Worm (Caenorhabditis elegans): Measurements from ENCODE around the gene fbxb-49.

fbxb-49 gene

ce11 chrII:1525498-1525897 lies 42.8 kb upstream of the fbxb-49 start, which contains the start of gene Y51H7BR.7:
Gene Y51H7BR.7 (minus strand): TSS chrII:1525598.
- TF ChIP-seq pat-9 (tag; optimal IDR thresholded peaks at IDR 0.05) (no peak), npax-4 (tag; optimal IDR thresholded peaks at IDR 0.05) (no peak), ceh-24 (tag; optimal IDR thresholded peaks at IDR 0.05) (no peak), ceh-6 (GFP tag; optimal IDR thresholded peaks at IDR 0.05) (no peak), ceh-14 (tag; optimal IDR thresholded peaks at IDR 0.05) (no peak), unc-3 (GFP tag; conservative IDR thresholded peaks at IDR 0.05) (no peak), unc-3 (tag; optimal IDR thresholded peaks at IDR 0.05) (no peak), gmeb-2 (tag; optimal IDR thresholded peaks at IDR 0.05) (no peak), hlh-13 (GFP tag; optimal IDR thresholded peaks at IDR 0.05) (no peak), ceh-48 (tag; optimal IDR thresholded peaks at IDR 0.05) (no peak), pha-4 (tag; optimal IDR thresholded peaks at IDR 0.05) (no peak), pag-3 (tag; optimal IDR thresholded peaks at IDR 0.05; ENCODE audit: borderline replicate concordance) (no peak), fkh-6 (tag; optimal IDR thresholded peaks at IDR 0.05) (no peak), lim-6 (tag; optimal IDR thresholded peaks at IDR 0.05) (no peak), odd-2 (tag; optimal IDR thresholded peaks at IDR 0.05) (no peak), ceh-19 (GFP tag; optimal IDR thresholded peaks at IDR 0.05) (no peak), pros-1 (tag; optimal IDR thresholded peaks at IDR 0.05) (no peak), unc-55 (GFP tag; optimal IDR thresholded peaks at IDR 0.05) (no peak)

DNA sequence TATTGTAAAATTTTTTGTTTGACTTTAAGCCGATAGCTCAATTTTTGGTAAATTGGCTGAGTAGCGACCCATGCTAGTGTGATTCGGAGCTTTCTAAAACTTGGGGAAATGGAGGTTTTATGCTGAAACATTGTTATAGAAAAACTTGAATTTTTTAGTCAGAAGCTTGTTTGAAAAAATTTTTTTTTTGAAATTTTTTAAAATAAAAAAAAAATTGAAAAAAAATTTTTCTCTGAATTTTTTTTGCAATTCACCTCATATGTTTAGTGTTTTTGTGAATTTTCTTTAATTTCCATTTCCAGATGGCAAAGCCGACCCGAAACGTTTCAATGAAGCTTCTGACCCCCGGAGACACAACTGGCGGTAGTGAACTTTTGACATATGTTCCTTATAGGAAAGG lies 39.3 kb upstream of the fbxb-49 start, which contains the start of gene Y51H7BR.4:
Gene Y51H7BR.4 (plus strand): TSS at position 301 of the 400 bp plus-strand sequence.
- no peak for TF ChIP-seq ceh-9 (tag; optimal IDR thresholded peaks at IDR 0.05)
- no peak for TF ChIP-seq eyg-1 (tag; optimal IDR thresholded peaks at IDR 0.05)
- TF ChIP-seq pat-9 (tag; optimal IDR thresholded peaks at IDR 0.05): no peak
- no peak for TF ChIP-seq sdc-2 (tag; optimal IDR thresholded peaks at IDR 0.05)
- no peak for TF ChIP-seq nfya-1 (tag; optimal IDR thresholded peaks at IDR 0.05)
- no peak for TF ChIP-seq ceh-2 (tag; optimal IDR thresholded peaks at IDR 0.05)
- TF ChIP-seq C08G9.2 (tag; optimal IDR thresholded peaks at IDR 0.05): no peak
- no peak for TF ChIP-seq pha-2 (tag; optimal IDR thresholded peaks at IDR 0.05)
- no peak for TF ChIP-seq ceh-31 (tag; optimal IDR thresholded peaks at IDR 0.05)
- no peak for TF ChIP-seq pros-1 (tag; optimal IDR thresholded peaks at IDR 0.05)
- no peak for TF ChIP-seq ceh-14 (tag; optimal IDR thresholded peaks at IDR 0.05)
- TF ChIP-seq hlh-15 (tag; optimal IDR thresholded peaks at IDR 0.05): no peak

DNA sequence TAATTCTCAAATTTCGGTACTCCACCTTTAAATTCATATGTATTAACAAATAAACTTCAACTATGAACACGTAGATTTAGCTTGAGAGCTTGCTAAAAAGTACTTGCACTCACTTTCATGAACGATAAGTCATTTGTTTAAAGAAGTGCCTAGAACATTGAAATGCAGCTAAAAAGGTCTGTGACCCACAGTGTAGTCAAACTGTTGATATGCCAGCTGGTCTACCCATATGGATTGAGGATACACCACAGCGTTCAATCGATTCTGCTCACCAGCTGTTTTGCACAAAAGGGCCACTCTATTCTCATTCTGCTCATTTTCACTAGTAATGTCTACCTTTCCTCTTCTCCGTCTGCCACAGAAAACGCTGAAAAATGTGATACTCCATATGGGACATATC lies 32.4 kb upstream of the fbxb-49 start, which contains the start of gene fbxb-43:
Gene fbxb-43 (plus strand): TSS at position 301 of the 400 bp plus-strand sequence.
- TF ChIP-seq ceh-6 (GFP tag; optimal IDR thresholded peaks at IDR 0.05) (no peak), tbx-7 (tag; optimal IDR thresholded peaks at IDR 0.05) (no peak), tbx-2 (tag; optimal IDR thresholded peaks at IDR 0.05) (no peak), lin-11 (tag; optimal IDR thresholded peaks at IDR 0.05) (no peak), ref-2 (tag; optimal IDR thresholded peaks at IDR 0.05) (no peak), pag-3 (tag; optimal IDR thresholded peaks at IDR 0.05; ENCODE audit: borderline replicate concordance) (no peak), hlh-15 (tag; optimal IDR thresholded peaks at IDR 0.05) (no peak), pha-4 (tag; optimal IDR thresholded peaks at IDR 0.05) (no peak), ceh-31 (tag; optimal IDR thresholded peaks at IDR 0.05) (no peak), dve-1 (tag; optimal IDR thresholded peaks at IDR 0.05) (no peak), eyg-1 (tag; optimal IDR thresholded peaks at IDR 0.05) (no peak), pat-9 (tag; optimal IDR thresholded peaks at IDR 0.05) (no peak), hlh-8 (tag; optimal IDR thresholded peaks at IDR 0.05) (no peak), hlh-30 (tag; optimal IDR thresholded peaks at IDR 0.05; ENCODE audit: insufficient read depth) (no peak)

DNA sequence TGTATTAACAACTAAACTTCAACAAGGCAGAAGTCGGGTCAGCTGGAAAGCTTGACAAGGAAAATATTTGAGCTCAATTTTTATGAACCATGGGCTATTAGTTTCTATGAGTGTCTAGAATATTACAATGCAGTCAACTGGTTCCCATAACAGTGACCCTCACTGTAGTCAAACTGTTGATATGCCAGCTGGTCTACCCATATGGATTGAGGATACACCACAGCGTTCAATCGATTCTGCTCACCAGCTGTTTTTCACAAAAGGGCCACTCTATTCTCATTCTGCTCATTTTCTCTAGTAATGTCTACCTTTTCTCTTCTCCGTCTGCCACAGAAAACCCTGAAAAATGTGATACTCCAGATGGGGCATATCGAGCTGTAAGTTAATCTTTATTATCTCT lies 31.0 kb upstream of the fbxb-49 start, which contains the start of gene fbxb-42:
Gene fbxb-42 (plus strand): TSS at position 301 of the 400 bp plus-strand sequence.
- TF ChIP-seq fax-1 (tag; optimal IDR thresholded peaks at IDR 0.05): no peak
- no peak for TF ChIP-seq nfya-1 (tag; optimal IDR thresholded peaks at IDR 0.05)
- no peak for TF ChIP-seq odd-2 (tag; optimal IDR thresholded peaks at IDR 0.05)
- no peak for TF ChIP-seq T23F11.4 (GFP tag; optimal IDR thresholded peaks at IDR 0.05)
- TF ChIP-seq ceh-9 (tag; optimal IDR thresholded peaks at IDR 0.05): no peak
- TF ChIP-seq K09A11.1 (tag; optimal IDR thresholded peaks at IDR 0.05; ENCODE audit: insufficient read depth): no peak
- no peak for TF ChIP-seq ceh-19 (GFP tag; optimal IDR thresholded peaks at IDR 0.05)
- TF ChIP-seq elt-4 (tag; optimal IDR thresholded peaks at IDR 0.05): no peak
